Worm (Caenorhabditis elegans): ENCODE data around the gene C34D4.10.

DNA sequence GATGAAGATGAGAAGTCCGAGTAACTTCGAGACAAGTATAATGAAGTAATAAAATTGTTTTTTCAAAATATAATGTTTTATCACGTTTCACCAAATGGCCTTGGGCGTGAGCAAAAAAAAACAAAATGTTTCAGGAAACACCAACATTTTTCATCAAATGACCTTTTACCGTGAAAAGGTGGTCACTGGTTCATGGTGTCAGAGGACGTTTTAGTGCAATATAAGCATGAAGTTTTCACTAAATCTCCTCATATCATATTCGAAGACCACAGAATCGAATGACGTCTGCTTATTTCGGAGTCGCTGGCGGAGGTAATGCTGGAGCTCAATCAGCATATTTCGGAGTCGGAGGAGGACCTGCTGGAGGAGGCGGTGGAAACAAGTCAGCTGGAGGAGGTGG lies 9.9 kb downstream of the C34D4.10 start, which contains the start of the genes ZC477.7 and ssq-3:
- TF ChIP-seq cog-1 (tag; optimal IDR thresholded peaks at IDR 0.05) (no peak), klf-2 (GFP tag; conservative IDR thresholded peaks at IDR 0.05) (no peak), med-1 (GFP tag; optimal IDR thresholded peaks at IDR 0.05; ENCODE audit: insufficient read depth) (no peak), flt-1 (GFP tag; IDR thresholded peaks at IDR 0.05) (no peak), ztf-23 (GFP tag; IDR thresholded peaks at IDR 0.05) (no peak)
